Worm (Caenorhabditis elegans): Measurements from ENCODE around the gene col-185.

The col-185 gene

DNA sequence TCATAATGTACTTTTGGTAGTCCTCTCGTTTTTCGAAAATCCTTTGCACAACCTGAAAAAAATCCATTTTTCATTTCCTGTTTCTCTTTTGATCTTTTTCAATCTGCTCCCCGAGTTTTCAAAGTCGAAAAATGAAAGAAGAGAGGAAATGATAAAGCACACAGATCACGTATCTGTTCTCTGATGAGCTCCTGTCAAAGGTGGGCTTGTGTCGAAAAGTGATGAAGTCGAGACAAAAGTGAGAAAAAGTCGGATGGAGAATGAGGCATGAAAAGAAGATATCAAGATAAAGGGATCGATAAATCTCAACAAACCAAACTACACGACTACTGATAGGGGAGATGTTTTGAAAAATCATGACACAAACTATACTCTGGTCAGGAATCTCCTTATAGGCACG is 44.2 kb upstream of the col-185 start:
- no peak for TF ChIP-seq Y56A3A.18 (GFP tag; IDR thresholded peaks at IDR 0.05)
- TF ChIP-seq madf-10 (tag; optimal IDR thresholded peaks at IDR 0.05), result no peak
- no peak for TF ChIP-seq hlh-26 (GFP tag; conservative IDR thresholded peaks at IDR 0.05)
- TF ChIP-seq tbx-9 (tag; optimal IDR thresholded peaks at IDR 0.05; ENCODE audit: borderline replicate concordance), result no peak
- TF ChIP-seq sdz-38 (tag; optimal IDR thresholded peaks at IDR 0.05), result no peak
- TF ChIP-seq unc-130 (GFP tag; optimal IDR thresholded peaks at IDR 0.05), result no peak
- TF ChIP-seq F10E7.11 (tag; optimal IDR thresholded peaks at IDR 0.05), result no peak
- TF ChIP-seq nfya-2 (GFP tag; IDR thresholded peaks at IDR 0.05), result no peak
- no peak for TF ChIP-seq ceh-79 (tag; optimal IDR thresholded peaks at IDR 0.05)
- TF ChIP-seq C06A6.2 (GFP tag; conservative IDR thresholded peaks at IDR 0.05), result no peak

DNA sequence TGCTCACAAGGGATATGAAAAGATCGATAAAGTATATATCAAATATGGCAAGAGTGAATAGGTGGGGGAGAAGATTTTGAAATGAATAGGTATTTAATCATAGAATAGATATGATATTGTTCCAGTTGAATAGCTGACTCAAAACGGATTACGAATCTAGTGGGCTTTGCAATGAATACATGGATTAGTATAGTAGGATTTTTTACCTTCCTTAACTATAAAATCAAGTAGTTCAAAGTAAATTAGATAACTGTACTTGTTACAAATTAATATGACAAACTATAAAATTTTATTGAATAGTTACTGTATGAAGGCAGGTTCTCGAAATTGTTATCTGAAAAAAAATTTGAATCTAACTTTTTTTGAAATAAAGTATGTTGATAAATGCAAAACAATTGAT is 40.0 kb upstream of the col-185 start, which contains the start of gene odr-1:
Gene odr-1 (minus strand): TSS at position 101 of the 400 bp plus-strand sequence.
- TF ChIP-seq nhr-27 (tag; optimal IDR thresholded peaks at IDR 0.05) (no peak), rec-8 (tag; optimal IDR thresholded peaks at IDR 0.05) (no peak), ets-4 (GFP tag; optimal IDR thresholded peaks at IDR 0.05) (no peak), him-1 (tag; optimal IDR thresholded peaks at IDR 0.05) (no peak)

DNA sequence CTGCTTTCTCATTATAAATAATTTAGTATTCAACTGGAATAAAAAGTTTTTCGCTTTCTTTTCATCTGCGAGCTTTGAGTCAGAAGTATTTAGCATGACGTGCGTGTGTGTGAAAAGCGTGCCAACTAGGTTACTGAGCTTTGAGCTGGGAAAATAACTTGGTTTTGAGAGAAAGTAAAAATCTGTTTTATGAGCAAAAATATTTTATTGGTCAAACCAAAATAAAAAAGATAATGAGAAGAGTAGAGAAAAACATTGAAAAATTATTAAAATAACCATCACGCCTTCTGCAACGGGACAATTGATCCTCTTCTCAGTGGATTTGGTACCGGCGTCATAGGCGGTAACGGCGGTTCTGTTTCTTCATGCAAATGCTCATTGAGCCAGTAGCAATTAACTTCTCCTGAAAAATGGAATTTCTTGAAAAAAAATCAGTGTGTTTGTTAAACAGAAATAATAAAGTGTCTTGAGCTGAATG is 33.7 kb upstream of the col-185 start:
- TF ChIP-seq zim-3 (tag; optimal IDR thresholded peaks at IDR 0.05), result peak; percentile 34
- TF ChIP-seq lin-40 (tag; optimal IDR thresholded peaks at IDR 0.05), result peak; percentile 16
- no peak for TF ChIP-seq nfya-1 (tag; optimal IDR thresholded peaks at IDR 0.05; ENCODE audit: borderline replicate concordance, insufficient read depth)
- 0 out of 2 replicates have a peak, but pooled peaks have one; percentile 70 for TF ChIP-seq Y53G8AR.9 (GFP tag; conservative IDR thresholded peaks at IDR 0.05)
- no peak for TF ChIP-seq egl-44 (GFP tag; IDR thresholded peaks at IDR 0.05)
- peak; percentile 36; the same call in 1 of the 2 replicates for TF ChIP-seq K11D2.4 (GFP tag; IDR thresholded peaks at IDR 0.05)
- TF ChIP-seq C06A6.2 (GFP tag; conservative IDR thresholded peaks at IDR 0.05), result 0 out of 2 replicates have a peak, but pooled peaks have one; percentile 16
- 0 out of 2 replicates have a peak, but pooled peaks have one; percentile 13 for TF ChIP-seq madf-3 (GFP tag; IDR thresholded peaks at IDR 0.05)
- TF ChIP-seq ama-1 (optimal IDR thresholded peaks at IDR 0.05), result peak; percentile 76
- no peak for TF ChIP-seq ama-1 (GFP tag; optimal IDR thresholded peaks at IDR 0.05)
- TF ChIP-seq ztf-26 (tag; optimal IDR thresholded peaks at IDR 0.05), result peak; percentile 54

DNA sequence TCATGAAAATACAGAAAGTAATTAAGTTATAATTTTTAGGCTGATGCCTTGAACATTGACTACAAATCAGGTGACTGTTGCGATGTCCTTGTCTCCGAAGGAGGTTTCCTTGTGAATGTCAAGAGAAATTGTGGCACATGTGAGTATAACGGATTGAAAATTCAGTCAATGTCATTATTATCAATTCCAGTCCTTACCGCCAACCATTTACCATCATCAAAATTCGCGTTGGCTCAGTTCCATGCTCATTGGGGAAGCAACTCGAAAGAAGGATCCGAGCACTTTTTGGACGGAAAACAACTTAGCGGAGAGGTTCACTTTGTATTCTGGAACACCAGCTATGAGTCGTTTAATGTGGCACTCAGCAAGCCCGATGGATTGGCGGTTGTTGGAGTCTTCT is 32.5 kb upstream of the col-185 start:
- TF ChIP-seq ceh-27 (GFP tag; optimal IDR thresholded peaks at IDR 0.05) (no peak), ceh-100 (GFP tag; IDR thresholded peaks at IDR 0.05) (no peak), ama-1 (optimal IDR thresholded peaks at IDR 0.05) (peak; percentile 83), ama-1 (GFP tag; optimal IDR thresholded peaks at IDR 0.05) (no peak), dox-1 (GFP tag; IDR thresholded peaks at IDR 0.05) (no peak), athp-1 (tag; optimal IDR thresholded peaks at IDR 0.05) (no peak), fkh-3 (tag; optimal IDR thresholded peaks at IDR 0.05) (peak; percentile 4), nfya-1 (tag; optimal IDR thresholded peaks at IDR 0.05; ENCODE audit: borderline replicate concordance, insufficient read depth) (no peak), nhr-80 (tag; optimal IDR thresholded peaks at IDR 0.05) (no peak)

DNA sequence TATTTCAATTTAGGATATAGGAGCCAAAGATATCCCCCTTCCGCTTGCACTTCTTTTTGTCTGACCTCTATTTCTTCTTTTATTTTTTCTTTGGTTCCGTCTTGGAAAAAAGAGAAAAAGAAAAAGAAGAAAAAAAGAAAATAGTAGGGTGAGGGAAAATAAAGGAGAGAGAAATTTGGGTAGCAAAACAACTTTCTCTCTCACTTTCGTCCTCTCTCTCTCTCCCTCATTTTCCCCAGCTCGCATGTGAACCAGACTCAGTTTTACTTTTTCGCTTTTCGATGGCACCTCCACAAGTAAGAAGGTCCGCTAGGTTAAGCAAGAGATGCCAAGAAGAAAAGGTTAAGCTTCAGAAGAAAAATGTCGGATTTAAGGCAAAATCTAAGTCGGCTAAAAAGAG is 31.9 kb upstream of the col-185 start:
- TF ChIP-seq nfyb-1 (GFP tag; IDR thresholded peaks at IDR 0.05) (0 out of 2 replicates have a peak, but pooled peaks have one; percentile 31), ceh-91 (GFP tag; IDR thresholded peaks at IDR 0.05) (no peak), bed-2 (GFP tag; IDR thresholded peaks at IDR 0.05) (no peak), hmg-1.2 (GFP tag; IDR thresholded peaks at IDR 0.05) (0 out of 2 replicates have a peak, but pooled peaks have one; percentile 13), ama-1 (optimal IDR thresholded peaks at IDR 0.05) (peak; percentile 88), ama-1 (GFP tag; optimal IDR thresholded peaks at IDR 0.05) (no peak), F57C9.4 (tag; optimal IDR thresholded peaks at IDR 0.05) (no peak)
